Worm (Caenorhabditis elegans) whole organism, L1 larva: ENCODE results near the gene osm-1.

ENCODE experiments used
- C16A3.4 ChIP-seq: fragments of 150-350 bp; optimal IDR thresholded peaks from 2 replicates; lab custom pipeline; 2014; ENCODE audit warnings: missing biosample characterization, missing genetic modification characterization
- C34B4.2 ChIP-seq: sonication (generic microtip); optimal IDR thresholded peaks from 2 replicates; lab custom pipeline; 2017; ENCODE audit warnings: mild to moderate bottlenecking, missing genetic modification characterization, missing compliant biosample characterization
- Y116A8C.19 ChIP-seq: sonication (generic microtip); optimal IDR thresholded peaks from 2 replicates; lab custom pipeline; 2016; ENCODE audit warnings: missing compliant biosample characterization, missing genetic modification characterization, borderline replicate concordance
- aha-1 ChIP-seq: fragments of 150-350 bp; optimal IDR thresholded peaks from 2 replicates; lab custom pipeline; 2014; ENCODE audit warnings: missing biosample characterization, missing genetic modification characterization
- alr-1 ChIP-seq: fragments of 200-800 bp; sonication (Bioruptor generic); optimal IDR thresholded peaks from 2 replicates; lab custom pipeline; 2018; ENCODE audit warnings: borderline replicate concordance, mild to moderate bottlenecking, missing genetic modification characterization, missing compliant biosample characterization
- blmp-1 ChIP-seq: fragments of 150-350 bp; optimal IDR thresholded peaks from 2 replicates; lab custom pipeline; 2014; ENCODE audit warnings: missing biosample characterization, missing genetic modification characterization
- ceh-8 ChIP-seq: fragments of 200-800 bp; sonication (Bioruptor generic); optimal IDR thresholded peaks from 2 replicates; lab custom pipeline; 2018; ENCODE audit warnings: mild to moderate bottlenecking, missing genetic modification characterization, moderate library complexity, missing compliant biosample characterization
- ceh-82 ChIP-seq, 3 experiments: fragments of 150-350 bp in 1 of 3; sonication (generic microtip) in 2 of 3; optimal IDR thresholded peaks; 2 replicates each; lab custom pipeline; 2014 to 2017; ENCODE audit warnings: missing biosample characterization in 3 of 3, missing genetic modification characterization in 3 of 3
- dsc-1 ChIP-seq: sonication (generic microtip); optimal IDR thresholded peaks from 2 replicates; lab custom pipeline; 2016; ENCODE audit warnings: mild to moderate bottlenecking, missing genetic modification characterization, missing compliant biosample characterization
- elt-3 ChIP-seq, 6 experiments: fragments of 150-350 bp in 1 of 6; sonication (generic microtip); optimal IDR thresholded peaks; 2 replicates each; lab custom pipeline; 2017 to 2018; ENCODE audit warnings: missing biosample characterization in 6 of 6, missing genetic modification characterization in 6 of 6, inconsistent platforms in 1 of 6
- fkh-10 ChIP-seq: sonication (generic microtip); optimal IDR thresholded peaks from 2 replicates; lab custom pipeline; 2017; ENCODE audit warnings: missing biosample characterization, missing genetic modification reagents, missing genetic modification characterization
- fkh-4 ChIP-seq: sonication (generic microtip); optimal IDR thresholded peaks from 2 replicates; lab custom pipeline; 2016; ENCODE audit warnings: missing compliant biosample characterization, missing genetic modification characterization, borderline replicate concordance
- hlh-17 ChIP-seq: fragments of 200-800 bp; sonication (Bioruptor generic); optimal IDR thresholded peaks from 2 replicates; lab custom pipeline; 2018; ENCODE audit warnings: missing genetic modification characterization, mild to moderate bottlenecking, missing compliant biosample characterization, moderate library complexity, borderline replicate concordance
- irx-1 ChIP-seq: sonication (generic microtip); optimal IDR thresholded peaks from 2 replicates; lab custom pipeline; 2016; ENCODE audit warnings: missing genetic modification characterization, missing compliant biosample characterization
- isw-1 ChIP-seq: fragments of 200-800 bp; sonication (Bioruptor generic); IDR thresholded peaks from 2 replicates; pipeline ENCODE4 v1.3.6; 2022; ENCODE audit warnings: missing genetic modification characterization, missing compliant biosample characterization
- lin-13 ChIP-seq: fragments of 150-350 bp; optimal IDR thresholded peaks from 2 replicates; lab custom pipeline; 2014; ENCODE audit warnings: missing biosample characterization, missing genetic modification reagents, missing genetic modification characterization
- lin-14 ChIP-seq: fragments of 200-800 bp; sonication (Bioruptor generic); optimal IDR thresholded peaks from 2 replicates; lab custom pipeline; 2018; ENCODE audit warnings: mild to moderate bottlenecking, missing genetic modification characterization, moderate library complexity, missing compliant biosample characterization
- mef-2 ChIP-seq: fragments of 150-350 bp; optimal IDR thresholded peaks from 2 replicates; lab custom pipeline; 2014; ENCODE audit warnings: missing biosample characterization, missing genetic modification characterization
- mep-1 ChIP-seq: fragments of 150-350 bp; optimal IDR thresholded peaks from 2 replicates; lab custom pipeline; 2014; ENCODE audit warnings: missing biosample characterization, missing genetic modification characterization
- nhr-12 ChIP-seq: sonication (generic microtip); optimal IDR thresholded peaks from 2 replicates; lab custom pipeline; 2017; ENCODE audit warnings: missing biosample characterization, missing genetic modification characterization
- nhr-237 ChIP-seq: fragments of 150-350 bp; optimal IDR thresholded peaks from 2 replicates; lab custom pipeline; 2014; ENCODE audit warnings: missing biosample characterization, missing genetic modification characterization
- nhr-28 ChIP-seq: fragments of 150-350 bp; optimal IDR thresholded peaks from 2 replicates; lab custom pipeline; 2014; ENCODE audit warnings: missing biosample characterization, missing genetic modification characterization
- nhr-76 ChIP-seq: sonication (generic microtip); optimal IDR thresholded peaks from 2 replicates; lab custom pipeline; 2017; ENCODE audit warnings: missing biosample characterization, missing genetic modification characterization
- pag-3 ChIP-seq: sonication (generic microtip); optimal IDR thresholded peaks from 2 replicates; lab custom pipeline; 2017; ENCODE audit warnings: missing genetic modification characterization, mild to moderate bottlenecking, missing compliant biosample characterization, antibody characterized with exemption, borderline replicate concordance; ENCODE audit not compliant: insufficient read depth
- pqm-1 ChIP-seq: sonication (generic microtip); optimal IDR thresholded peaks from 3 replicates; lab custom pipeline; 2017; ENCODE audit warnings: missing biosample characterization, missing genetic modification characterization
- skn-1 ChIP-seq: fragments of 150-350 bp; optimal IDR thresholded peaks from 2 replicates; lab custom pipeline; 2014; ENCODE audit warnings: missing biosample characterization, missing genetic modification characterization
- snpc-4 ChIP-seq: fragments of 150-350 bp; optimal IDR thresholded peaks from 2 replicates; lab custom pipeline; 2014; ENCODE audit warnings: missing biosample characterization, missing genetic modification characterization
- vab-15 ChIP-seq: sonication (generic microtip); optimal IDR thresholded peaks from 2 replicates; lab custom pipeline; 2017; ENCODE audit warnings: missing genotype, mild to moderate bottlenecking, missing genetic modification characterization, missing compliant biosample characterization
- ztf-4 ChIP-seq: fragments of 150-350 bp; optimal IDR thresholded peaks from 2 replicates; lab custom pipeline; 2014; ENCODE audit warnings: missing biosample characterization, missing genetic modification characterization

osm-1 gene

DNA sequence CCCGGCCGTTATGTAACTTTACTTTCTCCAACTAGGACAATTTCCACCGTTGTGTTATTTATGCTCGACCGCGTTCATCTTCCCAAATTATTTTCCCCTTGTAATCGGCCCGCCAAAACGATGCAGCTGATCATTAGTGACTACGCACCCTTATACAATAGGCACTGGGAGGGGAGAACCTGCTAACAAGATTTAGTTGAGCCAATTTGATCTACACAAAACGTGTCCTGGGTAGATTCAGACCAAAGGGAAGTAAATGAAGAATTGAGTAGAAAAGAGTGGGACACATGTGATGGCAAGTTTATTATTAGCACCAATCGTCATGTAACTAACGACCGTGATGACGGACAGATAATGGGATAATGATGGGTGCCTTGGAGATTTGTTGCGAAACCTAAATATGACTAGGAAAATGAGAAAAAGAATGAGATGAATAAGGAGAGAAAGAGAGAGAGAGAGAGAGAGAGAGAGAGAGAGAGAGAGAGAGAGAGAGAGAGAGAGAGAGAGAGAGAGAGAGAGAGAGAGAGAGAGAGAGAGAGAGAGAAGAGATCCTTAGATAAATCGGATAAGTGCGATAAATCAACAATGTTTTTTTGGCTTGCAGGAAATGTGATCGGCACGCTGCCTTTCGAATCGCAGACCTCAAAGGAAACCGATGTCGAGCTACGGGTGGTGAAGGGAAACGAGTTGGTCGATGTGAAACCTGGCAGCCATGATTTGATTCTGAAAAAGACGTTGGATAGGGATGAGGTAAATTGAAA is 55.2 kb downstream of the osm-1 start (continued):
- no peak for TF ChIP-seq mep-1 (tag; lab: Kevin White, UChicago)
- TF ChIP-seq mef-2 (tag; lab: Kevin White, UChicago), result no peak
- TF ChIP-seq ceh-8, result peak; percentile 59

DNA sequence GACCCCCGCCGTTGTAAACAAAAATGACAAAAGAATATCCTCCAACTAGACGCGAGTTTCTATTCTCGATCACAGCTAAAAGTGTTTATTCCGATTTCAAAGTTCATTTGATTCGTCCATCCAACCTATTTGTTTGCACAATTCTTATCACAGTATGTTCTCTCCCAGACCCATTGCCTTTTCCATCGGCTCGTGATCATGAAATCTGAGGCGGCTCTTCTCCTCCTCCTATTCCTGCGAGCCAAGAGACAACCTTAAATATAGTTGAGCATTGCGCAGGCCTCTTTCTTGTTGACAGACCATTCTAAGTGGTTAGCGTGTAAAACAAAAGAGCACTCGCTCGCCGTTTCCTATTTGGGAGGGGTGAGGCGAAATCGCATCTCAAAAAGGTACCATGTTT is 56.5 kb downstream of the osm-1 start:
- no peak for TF ChIP-seq C16A3.4 (tag; lab: Kevin White, UChicago)
- no peak for TF ChIP-seq isw-1 (GFP tag; lab: Robert Waterston, UW)
- TF ChIP-seq lin-13 (GFP tag; lab: Kevin White, UChicago), result no peak
- no peak for TF ChIP-seq vab-15 (tag; lab: Kevin White, UChicago)
- TF ChIP-seq nhr-76 (tag; lab: Kevin White, UChicago), result no peak
- TF ChIP-seq fkh-10 (GFP tag; lab: Kevin White, UChicago), result no peak
- no peak for TF ChIP-seq pag-3 (tag; lab: Kevin White, UChicago)
- TF ChIP-seq snpc-4 (tag; lab: Kevin White, UChicago), result no peak
- no peak for TF ChIP-seq nhr-28 (tag; lab: Kevin White, UChicago)
- TF ChIP-seq ceh-82 (tag; optimal IDR thresholded peaks at IDR 0.05; lab: Kevin White, UChicago), result no peak
- TF ChIP-seq ztf-4 (tag; lab: Kevin White, UChicago), result no peak
- no peak for TF ChIP-seq C34B4.2
- TF ChIP-seq hlh-17, result no peak
- no peak for TF ChIP-seq Y116A8C.19 (tag; lab: Kevin White, UChicago)
- no peak for TF ChIP-seq lin-14 (GFP tag; lab: Kevin White, UChicago)
- TF ChIP-seq nhr-237 (tag; lab: Kevin White, UChicago), result no peak
- TF ChIP-seq pqm-1, result no peak

DNA sequence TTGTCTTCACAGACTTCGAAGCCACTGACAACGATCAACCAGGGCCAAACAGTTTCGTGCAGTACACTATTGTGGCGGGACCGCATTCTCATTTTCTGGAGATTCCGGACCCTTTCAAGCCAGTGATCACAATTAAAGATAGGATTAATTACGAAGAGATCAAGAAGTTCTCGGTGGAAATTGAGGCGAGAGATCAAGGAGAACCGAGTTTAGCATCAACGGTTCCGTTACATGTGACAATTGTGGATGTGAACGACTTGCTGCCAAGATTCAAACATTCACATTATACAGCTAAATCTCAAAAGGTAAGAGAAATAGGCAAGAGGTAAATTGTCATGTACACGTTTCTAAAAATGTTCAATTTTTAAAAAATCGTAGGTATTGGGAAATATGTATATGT is 57.3 kb downstream of the osm-1 start:
- no peak for TF ChIP-seq elt-3 (tag; optimal IDR thresholded peaks at IDR 0.05; lab: Kevin White, UChicago)
- TF ChIP-seq blmp-1, result no peak
- TF ChIP-seq skn-1, result no peak
- TF ChIP-seq aha-1 (tag; lab: Kevin White, UChicago), result no peak
- no peak for TF ChIP-seq nhr-12
- TF ChIP-seq irx-1, result no peak
- no peak for TF ChIP-seq fkh-4 (tag; lab: Kevin White, UChicago)
- no peak for TF ChIP-seq alr-1 (tag; lab: Kevin White, UChicago)
- no peak for TF ChIP-seq dsc-1 (tag; lab: Kevin White, UChicago)
- no peak for TF ChIP-seq isw-1 (GFP tag; lab: Robert Waterston, UW)
- no peak for TF ChIP-seq mef-2 (tag; lab: Kevin White, UChicago)
